Comparison of ENCODE assay signal across 8 worm cellular contexts in genomic region chrII:6830012-6830411, ce11.
TF ChIP-seq lines count a peak whose summit lies in the region.

No protein-coding gene starts in this region.

TF ChIP-seq in whole organism, L1 larva, 84 proteins besides CTCF, POLR2A, EP300 and RAD21 (continues in another document):
- peak; percentile 43 for TF ChIP-seq lin-14 (GFP tag; optimal IDR thresholded peaks at IDR 0.05; lab: Kevin White, UChicago)
- TF ChIP-seq efl-3 (GFP tag; optimal IDR thresholded peaks at IDR 0.05; lab: Kevin White, UChicago): no peak
- no peak for TF ChIP-seq ceh-88 (GFP tag; IDR thresholded peaks at IDR 0.05; lab: Robert Waterston, UW)
- no peak for TF ChIP-seq pag-3 (tag; optimal IDR thresholded peaks at IDR 0.05; lab: Kevin White, UChicago; ENCODE audit: borderline replicate concordance, insufficient read depth)
- TF ChIP-seq fkh-10 (GFP tag; optimal IDR thresholded peaks at IDR 0.05; lab: Kevin White, UChicago): no peak
- no peak for TF ChIP-seq mef-2 (tag; optimal IDR thresholded peaks at IDR 0.05; lab: Kevin White, UChicago)
- no peak for TF ChIP-seq unc-62 (GFP tag; optimal IDR thresholded peaks at IDR 0.05; lab: Kevin White, UChicago)
- no peak for TF ChIP-seq unc-130 (tag; optimal IDR thresholded peaks at IDR 0.05; lab: Kevin White, UChicago)
- TF ChIP-seq skn-1 (tag; optimal IDR thresholded peaks at IDR 0.05; lab: Kevin White, UChicago): no peak
- TF ChIP-seq elt-2 (tag; optimal IDR thresholded peaks at IDR 0.05; lab: Kevin White, UChicago): peak; percentile 23
- TF ChIP-seq lir-3 (tag; optimal IDR thresholded peaks at IDR 0.05; lab: Kevin White, UChicago; ENCODE audit: poor library complexity): no peak

TF ChIP-seq in whole organism, L2 larva, 48 proteins besides CTCF, POLR2A, EP300 and RAD21:
- no peak for TF ChIP-seq ceh-16 (tag; optimal IDR thresholded peaks at IDR 0.05; lab: Kevin White, UChicago)
- no peak for TF ChIP-seq nhr-23 (tag; optimal IDR thresholded peaks at IDR 0.05; lab: Kevin White, UChicago)
- TF ChIP-seq nhr-21 (tag; optimal IDR thresholded peaks at IDR 0.05; lab: Kevin White, UChicago): peak; percentile 30
- TF ChIP-seq fos-1 (tag; optimal IDR thresholded peaks at IDR 0.05; lab: Kevin White, UChicago): peak; percentile 46
- peak; percentile 61 for TF ChIP-seq mab-5 (tag; optimal IDR thresholded peaks at IDR 0.05; lab: Kevin White, UChicago)
- peak; percentile 55 for TF ChIP-seq nhr-129 (tag; optimal IDR thresholded peaks at IDR 0.05; lab: Kevin White, UChicago)
- TF ChIP-seq nhr-12 (tag; optimal IDR thresholded peaks at IDR 0.05; lab: Kevin White, UChicago): no peak
- peak; percentile 35 for TF ChIP-seq egl-27 (tag; optimal IDR thresholded peaks at IDR 0.05; lab: Kevin White, UChicago)
- TF ChIP-seq nhr-25 (tag; optimal IDR thresholded peaks at IDR 0.05; lab: Kevin White, UChicago): peak; percentile 24
- TF ChIP-seq sma-9 (GFP tag; optimal IDR thresholded peaks at IDR 0.05; lab: Kevin White, UChicago): peak; percentile 35
- TF ChIP-seq sma-9 (tag; optimal IDR thresholded peaks at IDR 0.05; lab: Kevin White, UChicago): no peak
- TF ChIP-seq blmp-1 (tag; optimal IDR thresholded peaks at IDR 0.05; lab: Kevin White, UChicago; ENCODE audit: insufficient read depth): peak; percentile 3

TF ChIP-seq in whole organism, L3 larva, 47 proteins besides CTCF, POLR2A, EP300 and RAD21:
- TF ChIP-seq R02D3.7 (tag; optimal IDR thresholded peaks at IDR 0.05; lab: Kevin White, UChicago): no peak
- peak; percentile 29 for TF ChIP-seq elt-1 (tag; optimal IDR thresholded peaks at IDR 0.05; lab: Kevin White, UChicago)
- TF ChIP-seq nhr-43 (tag; optimal IDR thresholded peaks at IDR 0.05; lab: Kevin White, UChicago; ENCODE audit: poor library complexity, severe bottlenecking): peak; percentile 20
- TF ChIP-seq unc-62 (GFP tag; optimal IDR thresholded peaks at IDR 0.05; lab: Kevin White, UChicago): peak; percentile 20
- peak; percentile 34 for TF ChIP-seq elt-2 (tag; optimal IDR thresholded peaks at IDR 0.05; lab: Kevin White, UChicago)
- TF ChIP-seq skn-1 (tag; optimal IDR thresholded peaks at IDR 0.05; lab: Kevin White, UChicago): no peak
- peak; percentile 38 for TF ChIP-seq nhr-23 (tag; optimal IDR thresholded peaks at IDR 0.05; lab: Kevin White, UChicago)
- TF ChIP-seq ama-1 (optimal IDR thresholded peaks at IDR 0.05; lab: Kevin White, UChicago): no peak
- TF ChIP-seq elt-3 (tag; optimal IDR thresholded peaks at IDR 0.05; lab: Kevin White, UChicago): peak in 1 of 3 experiments; percentile 10

TF ChIP-seq in whole organism, L4 larva, 104 proteins besides CTCF, POLR2A, EP300 and RAD21 (continues in another document):
- peak; percentile 83 for TF ChIP-seq hlh-30 (tag; optimal IDR thresholded peaks at IDR 0.05; lab: Kevin White, UChicago; ENCODE audit: insufficient read depth)
- TF ChIP-seq mdl-1 (tag; optimal IDR thresholded peaks at IDR 0.05; lab: Kevin White, UChicago): peak in 1 of 2 experiments; percentile 32
- no peak for TF ChIP-seq Y48G9A.11 (GFP tag; IDR thresholded peaks at IDR 0.05; lab: Robert Waterston, UW)
- no peak for TF ChIP-seq dpl-1 (GFP tag; optimal IDR thresholded peaks at IDR 0.05; lab: Kevin White, UChicago)
- peak; percentile 6 for TF ChIP-seq mep-1 (tag; optimal IDR thresholded peaks at IDR 0.05; lab: Kevin White, UChicago)
- no peak for TF ChIP-seq snpc-1.2 (GFP tag; IDR thresholded peaks at IDR 0.05; lab: Robert Waterston, UW)
- peak; percentile 92 for TF ChIP-seq aha-1 (tag; lab: Kevin White, UChicago)
- peak; percentile 51 for TF ChIP-seq hlh-11 (tag; optimal IDR thresholded peaks at IDR 0.05; lab: Kevin White, UChicago)
- peak in 1 of 2 experiments; percentile 99 for TF ChIP-seq unc-62 (GFP tag; optimal IDR thresholded peaks at IDR 0.05 in 1 of 2; lab: Kevin White, UChicago)
- no peak for TF ChIP-seq unc-62 (tag; optimal IDR thresholded peaks at IDR 0.05; lab: Kevin White, UChicago)
- peak; percentile 22 for TF ChIP-seq dve-1 (tag; optimal IDR thresholded peaks at IDR 0.05; lab: Kevin White, UChicago; ENCODE audit: insufficient read depth)
- TF ChIP-seq F26F4.8 (GFP tag; conservative IDR thresholded peaks at IDR 0.05; lab: Robert Waterston, UW): no peak

TF ChIP-seq in whole organism, early embryonic, 17 proteins besides CTCF, POLR2A, EP300 and RAD21:
- TF ChIP-seq ceh-36 (tag; optimal IDR thresholded peaks at IDR 0.05; lab: Kevin White, UChicago) (peak; percentile 45), tbx-11 (GFP tag; IDR thresholded peaks at IDR 0.05; lab: Robert Waterston, UW) (no peak)
TF ChIP-seq in whole organism, early embryonic: peak in this region for 1.

TF ChIP-seq in whole organism, late embryonic, 69 proteins besides CTCF, POLR2A, EP300 and RAD21:
- peak; percentile 32 for TF ChIP-seq elt-2 (tag; optimal IDR thresholded peaks at IDR 0.05; lab: Kevin White, UChicago)
- TF ChIP-seq dmd-4 (tag; optimal IDR thresholded peaks at IDR 0.05; lab: Kevin White, UChicago; ENCODE audit: borderline replicate concordance): no peak
- peak; percentile 28 for TF ChIP-seq unc-55 (GFP tag; optimal IDR thresholded peaks at IDR 0.05; lab: Kevin White, UChicago)

TF ChIP-seq in whole organism, mixed stage, embryonic, 35 proteins besides CTCF, POLR2A, EP300 and RAD21:
- TF ChIP-seq M03D4.4 (tag; optimal IDR thresholded peaks at IDR 0.05; lab: Kevin White, UChicago): no peak
- no peak for TF ChIP-seq sptf-1 (tag; optimal IDR thresholded peaks at IDR 0.05; lab: Kevin White, UChicago)
- no peak for TF ChIP-seq nhr-28 (tag; optimal IDR thresholded peaks at IDR 0.05; lab: Kevin White, UChicago)
- peak; percentile 32 for TF ChIP-seq unc-62 (GFP tag; optimal IDR thresholded peaks at IDR 0.05; lab: Kevin White, UChicago)
- TF ChIP-seq ceh-43 (GFP tag; optimal IDR thresholded peaks at IDR 0.05; lab: Kevin White, UChicago): no peak
- TF ChIP-seq ceh-83 (GFP tag; optimal IDR thresholded peaks at IDR 0.05; lab: Kevin White, UChicago): no peak
- TF ChIP-seq unc-120 (tag; optimal IDR thresholded peaks at IDR 0.05; lab: Kevin White, UChicago; ENCODE audit: poor library complexity, severe bottlenecking): no peak

TF ChIP-seq in whole organism, young adult, 124 proteins besides CTCF, POLR2A, EP300 and RAD21:
- TF ChIP-seq dox-1 (GFP tag; IDR thresholded peaks at IDR 0.05; lab: Robert Waterston, UW): 0 out of 2 replicates have a peak, but pooled peaks have one; percentile 18
- TF ChIP-seq mel-28 (tag; optimal IDR thresholded peaks at IDR 0.05; lab: Kevin White, UChicago; ENCODE audit: borderline replicate concordance): no peak
TF ChIP-seq in whole organism, young adult: peak in this region for 1.
